Worm (Caenorhabditis elegans) whole organism, L2 larva: ENCODE data around the gene K07C11.7.

ENCODE experiments used
- lin-39 ChIP-seq: fragments of 150-350 bp; optimal IDR thresholded peaks from 2 replicates; lab custom pipeline; 2014; ENCODE audit warnings: missing biosample characterization, missing genetic modification reagents, missing genetic modification characterization
- nhr-11 ChIP-seq: fragments of 150-350 bp; optimal IDR thresholded peaks from 2 replicates; lab custom pipeline; 2014; ENCODE audit warnings: missing biosample characterization, missing genetic modification characterization
- nhr-237 ChIP-seq: fragments of 150-350 bp; optimal IDR thresholded peaks from 2 replicates; lab custom pipeline; 2014; ENCODE audit warnings: missing biosample characterization, missing genetic modification characterization
- snpc-4 ChIP-seq: fragments of 150-350 bp; optimal IDR thresholded peaks from 2 replicates; lab custom pipeline; 2014; ENCODE audit warnings: missing biosample characterization, missing genetic modification characterization

DNA sequence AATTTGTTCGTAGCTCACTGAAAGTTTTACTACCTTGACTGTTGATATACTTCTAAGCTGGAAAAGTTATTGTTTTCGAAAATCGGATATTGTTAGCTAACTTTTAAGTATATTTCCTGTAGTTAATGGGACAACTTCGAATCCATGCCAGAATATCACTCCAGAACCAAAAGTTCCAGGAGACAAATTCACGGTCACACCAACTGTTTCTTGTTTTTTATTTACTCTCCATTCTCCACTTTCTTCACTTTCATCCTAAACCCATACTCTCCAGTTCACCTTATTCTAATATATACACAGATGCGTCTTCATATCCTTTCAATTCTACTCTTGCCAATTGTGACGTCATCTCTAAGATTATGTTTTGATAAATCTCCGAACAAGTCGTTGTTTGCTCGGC lies 45.2 kb upstream of the K07C11.7 start, which contains the start of gene C16D9.1:
- TF ChIP-seq nhr-11 (no peak), lin-39 (no peak), snpc-4 (no peak), nhr-237 (tag; lab: Kevin White, UChicago) (no peak)
